Worm (Caenorhabditis elegans): ENCODE data around the gene hpr-17.

Gene hpr-17

ce11 chrII:13117135-13117534, 39.7 kb downstream of the hpr-17 start, which contains the start of gene gfm-1:
Gene gfm-1, plus strand, starts transcription at chrII:13117483.
- TF ChIP-seq eor-1 (tag; optimal IDR thresholded peaks at IDR 0.05) (no peak), nhr-237 (tag; optimal IDR thresholded peaks at IDR 0.05) (no peak), nfya-1 (tag; optimal IDR thresholded peaks at IDR 0.05; ENCODE audit: insufficient read depth) (peak; percentile 55), ceh-16 (tag; optimal IDR thresholded peaks at IDR 0.05) (no peak), skn-1 (tag; optimal IDR thresholded peaks at IDR 0.05) (no peak), pqm-1 (tag; optimal IDR thresholded peaks at IDR 0.05) (no peak), nhr-25 (tag; optimal IDR thresholded peaks at IDR 0.05) (no peak), lin-15B (tag; optimal IDR thresholded peaks at IDR 0.05) (peak; percentile 84), zag-1 (tag; optimal IDR thresholded peaks at IDR 0.05) (no peak), ama-1 (optimal IDR thresholded peaks at IDR 0.05) (no peak), nhr-67 (tag; optimal IDR thresholded peaks at IDR 0.05) (no peak), elt-1 (tag; optimal IDR thresholded peaks at IDR 0.05) (no peak), unc-39 (tag; optimal IDR thresholded peaks at IDR 0.05) (no peak), mdl-1 (tag; optimal IDR thresholded peaks at IDR 0.05) (no peak), nhr-76 (tag; optimal IDR thresholded peaks at IDR 0.05) (no peak), mml-1 (tag; optimal IDR thresholded peaks at IDR 0.05) (no peak), jun-1 (tag; optimal IDR thresholded peaks at IDR 0.05) (no peak), nhr-28 (tag; optimal IDR thresholded peaks at IDR 0.05) (no peak), daf-12 (tag; optimal IDR thresholded peaks at IDR 0.05) (no peak), ceh-28 (tag; optimal IDR thresholded peaks at IDR 0.05) (no peak), aly-2 (tag; optimal IDR thresholded peaks at IDR 0.05) (no peak), ZK546.5 (tag; optimal IDR thresholded peaks at IDR 0.05) (no peak), nhr-23 (tag; optimal IDR thresholded peaks at IDR 0.05) (peak; percentile 69), fkh-2 (tag; optimal IDR thresholded peaks at IDR 0.05) (no peak), nhr-12 (tag; optimal IDR thresholded peaks at IDR 0.05) (no peak), fkh-10 (GFP tag; optimal IDR thresholded peaks at IDR 0.05) (no peak), fos-1 (tag; optimal IDR thresholded peaks at IDR 0.05) (no peak), elt-2 (tag; optimal IDR thresholded peaks at IDR 0.05) (peak; percentile 13), ceh-9 (tag; optimal IDR thresholded peaks at IDR 0.05) (no peak), unc-62 (GFP tag; optimal IDR thresholded peaks at IDR 0.05) (no peak), lin-39 (tag; optimal IDR thresholded peaks at IDR 0.05) (no peak), lsy-12 (tag; optimal IDR thresholded peaks at IDR 0.05) (no peak), nhr-11 (tag; optimal IDR thresholded peaks at IDR 0.05) (no peak), ztf-11 (tag; optimal IDR thresholded peaks at IDR 0.05) (no peak), R02D3.7 (tag; optimal IDR thresholded peaks at IDR 0.05) (no peak), egl-5 (tag; optimal IDR thresholded peaks at IDR 0.05) (peak; percentile 33), pha-4 (tag; optimal IDR thresholded peaks at IDR 0.05) (no peak), nhr-77 (tag; optimal IDR thresholded peaks at IDR 0.05) (no peak), snpc-4 (tag; optimal IDR thresholded peaks at IDR 0.05) (peak; percentile 77), elt-3 (tag; optimal IDR thresholded peaks at IDR 0.05) (no peak), hmg-11 (tag; optimal IDR thresholded peaks at IDR 0.05) (peak; percentile 52), ztf-4 (tag; optimal IDR thresholded peaks at IDR 0.05) (no peak), tbx-2 (tag; optimal IDR thresholded peaks at IDR 0.05) (peak; percentile 25), ceh-82 (tag; optimal IDR thresholded peaks at IDR 0.05) (no peak), sea-2 (GFP tag; optimal IDR thresholded peaks at IDR 0.05) (no peak), nhr-43 (tag; optimal IDR thresholded peaks at IDR 0.05; ENCODE audit: poor library complexity, severe bottlenecking) (peak; percentile 89), egl-27 (tag; optimal IDR thresholded peaks at IDR 0.05) (no peak)

DNA sequence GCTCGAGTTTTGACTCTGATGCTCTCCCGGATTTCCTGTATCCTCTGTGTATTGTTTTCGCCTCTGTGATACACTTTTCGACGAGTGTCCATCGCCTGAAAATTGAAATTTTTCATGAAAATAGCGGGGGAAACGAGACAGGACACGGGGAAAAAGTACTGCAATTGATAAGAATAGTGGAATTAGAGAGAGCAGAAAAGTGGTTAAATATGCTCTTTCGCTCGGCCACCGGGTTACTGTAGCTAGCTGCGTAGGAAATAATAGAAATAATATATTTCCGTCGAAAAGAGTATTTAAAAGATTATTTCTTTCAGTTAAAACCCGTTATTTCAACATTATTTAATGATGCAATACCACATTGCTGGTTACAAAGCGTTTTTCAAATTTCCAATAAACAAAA, 40.1 kb downstream of the hpr-17 start, which contains the start of gene rict-1:
rict-1 (minus strand) TSS at position 101 of the 400 bp plus-strand sequence.
- no peak for TF ChIP-seq nhr-12 (tag; optimal IDR thresholded peaks at IDR 0.05)
- no peak for TF ChIP-seq lin-15B (tag; optimal IDR thresholded peaks at IDR 0.05)
- TF ChIP-seq aly-2 (tag; optimal IDR thresholded peaks at IDR 0.05), result no peak
- no peak for TF ChIP-seq pha-4 (tag; optimal IDR thresholded peaks at IDR 0.05)
- TF ChIP-seq elt-3 (tag; optimal IDR thresholded peaks at IDR 0.05), result no peak
